Worm (Caenorhabditis elegans) whole organism, late embryonic: ENCODE measurements around the gene ZK563.2.

ENCODE experiments used
- ama-1 ChIP-seq: fragments of 150-350 bp; optimal IDR thresholded peaks from 2 replicates; lab custom pipeline; 2014
- ceh-24 ChIP-seq: sonication (generic microtip); optimal IDR thresholded peaks from 2 replicates; lab custom pipeline; 2016; ENCODE audit warnings: mild to moderate bottlenecking, missing genetic modification characterization, missing compliant biosample characterization
- elt-2 ChIP-seq: sonication (generic microtip); optimal IDR thresholded peaks from 2 replicates; lab custom pipeline; 2016; ENCODE audit warnings: missing genetic modification reagents, missing genetic modification characterization, missing compliant biosample characterization
- fkh-10 ChIP-seq: fragments of 150-350 bp; optimal IDR thresholded peaks from 2 replicates; lab custom pipeline; 2014; ENCODE audit warnings: missing biosample characterization, missing genetic modification reagents, missing genetic modification characterization
- lin-11 ChIP-seq: fragments of 200-800 bp; sonication (Bioruptor generic); optimal IDR thresholded peaks from 2 replicates; lab custom pipeline; 2018; ENCODE audit warnings: mild to moderate bottlenecking, missing genetic modification characterization, missing compliant biosample characterization
- nfya-1 ChIP-seq: sonication (generic microtip); optimal IDR thresholded peaks from 2 replicates; lab custom pipeline; 2017; ENCODE audit warnings: missing genetic modification characterization, mild to moderate bottlenecking, missing compliant biosample characterization, antibody characterized with exemption, moderate library complexity
- sdc-2 ChIP-seq: sonication (generic microtip); optimal IDR thresholded peaks from 2 replicates; lab custom pipeline; 2016; ENCODE audit warnings: missing genotype, missing genetic modification characterization, missing compliant biosample characterization
- unc-55 ChIP-seq: sonication (generic microtip); optimal IDR thresholded peaks from 2 replicates; lab custom pipeline; 2017; ENCODE audit warnings: missing biosample characterization, missing genetic modification reagents, missing genetic modification characterization
- zip-5 ChIP-seq: sonication (generic microtip); optimal IDR thresholded peaks from 2 replicates; lab custom pipeline; 2016; ENCODE audit warnings: missing genetic modification characterization, missing compliant biosample characterization

DNA sequence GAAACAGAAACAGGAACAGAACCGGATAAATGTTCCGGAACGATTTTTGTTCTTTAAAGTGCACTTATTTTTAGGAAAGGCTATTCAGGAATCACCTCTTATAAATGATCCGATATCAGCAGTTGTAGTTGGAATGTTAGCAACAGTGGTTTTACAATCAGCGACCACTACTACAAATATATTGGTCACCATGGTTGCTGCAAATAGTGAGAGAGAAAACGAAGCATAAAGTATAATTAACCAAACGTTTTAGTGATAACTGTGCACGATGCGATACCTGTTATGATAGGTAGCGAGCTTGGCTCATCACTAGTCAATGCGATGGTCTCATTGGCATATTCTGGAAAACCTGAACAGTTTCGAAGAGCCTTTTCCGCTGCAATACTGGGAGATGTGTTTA, 683 bp downstream of the ZK563.2 start:
- TF ChIP-seq fkh-10 (GFP tag; lab: Kevin White, UChicago) = no peak
- no peak for TF ChIP-seq elt-2 (tag; lab: Kevin White, UChicago)
- TF ChIP-seq sdc-2 (tag; lab: Kevin White, UChicago) = no peak
- TF ChIP-seq unc-55 = no peak
- no peak for TF ChIP-seq zip-5 (tag; lab: Kevin White, UChicago)
- no peak for TF ChIP-seq ceh-24
- TF ChIP-seq ama-1 (lab: Kevin White, UChicago) = no peak
- TF ChIP-seq nfya-1 (tag; lab: Kevin White, UChicago) = no peak
- no peak for TF ChIP-seq lin-11
